Worm (Caenorhabditis elegans) whole organism, L1 larva: ENCODE results near the gene F53F4.18.

Experiments used
- C04F5.9 ChIP-seq: sonication (generic microtip); optimal IDR thresholded peaks from 2 replicates; lab custom pipeline; 2016; ENCODE audit warnings: missing genetic modification characterization, missing compliant biosample characterization
- C16A3.4 ChIP-seq: fragments of 150-350 bp; optimal IDR thresholded peaks from 2 replicates; lab custom pipeline; 2014; ENCODE audit warnings: missing biosample characterization, missing genetic modification characterization
- C34B4.2 ChIP-seq: sonication (generic microtip); optimal IDR thresholded peaks from 2 replicates; lab custom pipeline; 2017; ENCODE audit warnings: mild to moderate bottlenecking, missing genetic modification characterization, missing compliant biosample characterization
- F16B12.6 ChIP-seq: fragments of 150-350 bp; optimal IDR thresholded peaks from 2 replicates; lab custom pipeline; 2014; ENCODE audit warnings: missing biosample characterization, missing genetic modification characterization
- alr-1 ChIP-seq: fragments of 200-800 bp; sonication (Bioruptor generic); optimal IDR thresholded peaks from 2 replicates; lab custom pipeline; 2018; ENCODE audit warnings: borderline replicate concordance, mild to moderate bottlenecking, missing genetic modification characterization, missing compliant biosample characterization
- aly-2 ChIP-seq: fragments of 150-350 bp; optimal IDR thresholded peaks from 2 replicates; lab custom pipeline; 2014; ENCODE audit warnings: missing biosample characterization, missing genetic modification characterization
- ceh-82 ChIP-seq, 3 experiments: fragments of 150-350 bp in 1 of 3; sonication (generic microtip) in 2 of 3; optimal IDR thresholded peaks; 2 replicates each; lab custom pipeline; 2014 to 2017; ENCODE audit warnings: missing biosample characterization in 3 of 3, missing genetic modification characterization in 3 of 3
- ceh-90 ChIP-seq: sonication (generic microtip); optimal IDR thresholded peaks from 2 replicates; lab custom pipeline; 2016; ENCODE audit warnings: missing genetic modification characterization, missing compliant biosample characterization
- dpl-1 ChIP-seq, 3 experiments: fragments of 150-350 bp in 2 of 3; sonication (generic microtip) in 1 of 3; optimal IDR thresholded peaks; 2 replicates each; lab custom pipeline; 2014 to 2017; ENCODE audit warnings: missing biosample characterization in 3 of 3, missing genetic modification characterization in 3 of 3, missing genetic modification reagents in 3 of 3
- efl-1 ChIP-seq, 4 experiments: fragments of 150-350 bp; optimal IDR thresholded peaks in 3 of 4; peaks in 1 of 4; 1 replicate in 1 of 4; 2 replicates in 3 of 4; lab custom pipeline; 2014; ENCODE audit warnings: missing biosample characterization in 2 of 4, missing genetic modification characterization in 2 of 4, missing genetic modification reagents in 2 of 4
- egl-27 ChIP-seq, 2 experiments: fragments of 150-350 bp in 1 of 2; sonication (generic microtip); optimal IDR thresholded peaks; 3 replicates each; lab custom pipeline; 2017 to 2018; ENCODE audit warnings: missing biosample characterization in 2 of 2, missing genetic modification characterization in 2 of 2, missing genetic modification reagents in 2 of 2
- elt-2 ChIP-seq: sonication (generic microtip); optimal IDR thresholded peaks from 2 replicates; lab custom pipeline; 2016; ENCODE audit warnings: missing genetic modification characterization, mild to moderate bottlenecking, inconsistent platforms, missing compliant biosample characterization, missing genetic modification reagents
- fkh-10 ChIP-seq: sonication (generic microtip); optimal IDR thresholded peaks from 2 replicates; lab custom pipeline; 2017; ENCODE audit warnings: missing biosample characterization, missing genetic modification reagents, missing genetic modification characterization
- fkh-4 ChIP-seq: sonication (generic microtip); optimal IDR thresholded peaks from 2 replicates; lab custom pipeline; 2016; ENCODE audit warnings: missing compliant biosample characterization, missing genetic modification characterization, borderline replicate concordance
- fkh-8 ChIP-seq: sonication (generic microtip); optimal IDR thresholded peaks from 2 replicates; lab custom pipeline; 2016; ENCODE audit warnings: mild to moderate bottlenecking, missing genetic modification characterization, missing compliant biosample characterization
- grh-1 ChIP-seq: fragments of 200-800 bp; sonication (Bioruptor generic); IDR thresholded peaks from 2 replicates; pipeline ENCODE4 v1.3.6; 2022; ENCODE audit warnings: missing genetic modification reagents, missing genetic modification characterization, missing compliant biosample characterization
- hlh-4 ChIP-seq: sonication (generic microtip); optimal IDR thresholded peaks from 2 replicates; lab custom pipeline; 2016; ENCODE audit warnings: mild to moderate bottlenecking, missing genetic modification characterization, missing compliant biosample characterization
- isw-1 ChIP-seq: fragments of 200-800 bp; sonication (Bioruptor generic); IDR thresholded peaks from 2 replicates; pipeline ENCODE4 v1.3.6; 2022; ENCODE audit warnings: missing genetic modification characterization, missing compliant biosample characterization
- jun-1 ChIP-seq: fragments of 150-350 bp; optimal IDR thresholded peaks from 2 replicates; lab custom pipeline; 2014; ENCODE audit warnings: missing biosample characterization, missing genetic modification reagents, missing genetic modification characterization
- lin-13 ChIP-seq: fragments of 150-350 bp; optimal IDR thresholded peaks from 2 replicates; lab custom pipeline; 2014; ENCODE audit warnings: missing biosample characterization, missing genetic modification reagents, missing genetic modification characterization
- lin-14 ChIP-seq: fragments of 200-800 bp; sonication (Bioruptor generic); optimal IDR thresholded peaks from 2 replicates; lab custom pipeline; 2018; ENCODE audit warnings: mild to moderate bottlenecking, missing genetic modification characterization, moderate library complexity, missing compliant biosample characterization
- lin-15B ChIP-seq: fragments of 150-350 bp; sonication (generic microtip); optimal IDR thresholded peaks from 3 replicates; lab custom pipeline; 2014; ENCODE audit warnings: missing biosample characterization, missing genetic modification characterization
- lin-35 ChIP-seq, 2 experiments: fragments of 150-350 bp; optimal IDR thresholded peaks; 2 replicates each; lab custom pipeline; 2014; ENCODE audit warnings: missing biosample characterization in 2 of 2, missing genetic modification characterization in 2 of 2, missing genetic modification reagents in 2 of 2
- lin-39 ChIP-seq: fragments of 150-350 bp; optimal IDR thresholded peaks from 2 replicates; lab custom pipeline; 2014; ENCODE audit warnings: missing biosample characterization, missing genetic modification reagents, missing genetic modification characterization
- mdl-1 ChIP-seq, 2 experiments: fragments of 150-350 bp; optimal IDR thresholded peaks; 2 replicates each; lab custom pipeline; 2014 to 2017; ENCODE audit warnings: missing biosample characterization in 2 of 2, missing genetic modification characterization in 2 of 2, inconsistent platforms in 1 of 2
- mef-2 ChIP-seq: fragments of 150-350 bp; optimal IDR thresholded peaks from 2 replicates; lab custom pipeline; 2014; ENCODE audit warnings: missing biosample characterization, missing genetic modification characterization
- nhr-11 ChIP-seq: fragments of 150-350 bp; optimal IDR thresholded peaks from 2 replicates; lab custom pipeline; 2014; ENCODE audit warnings: missing biosample characterization, missing genetic modification characterization
- nhr-19 ChIP-seq: fragments of 200-800 bp; sonication (Bioruptor generic); conservative IDR thresholded peaks from 2 replicates; pipeline ENCODE4 v1.3.6; 2022; ENCODE audit warnings: missing genetic modification characterization, missing compliant biosample characterization
- nhr-237 ChIP-seq: fragments of 150-350 bp; optimal IDR thresholded peaks from 2 replicates; lab custom pipeline; 2014; ENCODE audit warnings: missing biosample characterization, missing genetic modification characterization
- nhr-28 ChIP-seq: fragments of 150-350 bp; optimal IDR thresholded peaks from 2 replicates; lab custom pipeline; 2014; ENCODE audit warnings: missing biosample characterization, missing genetic modification characterization
- nhr-71 ChIP-seq: sonication (generic microtip); optimal IDR thresholded peaks from 2 replicates; lab custom pipeline; 2016; ENCODE audit warnings: mild to moderate bottlenecking, missing genetic modification characterization, moderate library complexity, missing compliant biosample characterization
- nhr-84 ChIP-seq: sonication (generic microtip); optimal IDR thresholded peaks from 2 replicates; lab custom pipeline; 2017; ENCODE audit warnings: missing biosample characterization, missing genetic modification characterization
- nhr-85 ChIP-seq: sonication (generic microtip); peaks from one replicate; lab custom pipeline; 2016; ENCODE audit warnings: missing genetic modification characterization, inconsistent platforms, missing compliant biosample characterization
- nhr-90 ChIP-seq: sonication (generic microtip); optimal IDR thresholded peaks from 2 replicates; lab custom pipeline; 2016; ENCODE audit warnings: mild to moderate bottlenecking, missing genetic modification characterization, missing compliant biosample characterization; ENCODE audit not compliant: poor library complexity
- snu-23 ChIP-seq: sonication (generic microtip); optimal IDR thresholded peaks from 2 replicates; lab custom pipeline; 2016; ENCODE audit warnings: missing genetic modification characterization, missing compliant biosample characterization
- sptf-1 ChIP-seq: fragments of 150-350 bp; optimal IDR thresholded peaks from 2 replicates; lab custom pipeline; 2014; ENCODE audit warnings: missing biosample characterization, missing genetic modification characterization
- sup-37 ChIP-seq: fragments of 200-800 bp; sonication (Bioruptor generic); optimal IDR thresholded peaks from 2 replicates; lab custom pipeline; 2018; ENCODE audit warnings: mild to moderate bottlenecking, missing genetic modification characterization, missing compliant biosample characterization
- swsn-7 ChIP-seq: sonication (generic microtip); optimal IDR thresholded peaks from 2 replicates; lab custom pipeline; 2016; ENCODE audit warnings: missing genetic modification characterization, missing compliant biosample characterization
- tbx-2 ChIP-seq: sonication (generic microtip); optimal IDR thresholded peaks from 2 replicates; lab custom pipeline; 2016; ENCODE audit warnings: missing genetic modification characterization, missing compliant biosample characterization
- unc-30 ChIP-seq: sonication (generic microtip); optimal IDR thresholded peaks from 2 replicates; lab custom pipeline; 2017; ENCODE audit warnings: missing biosample characterization, missing genetic modification characterization
- unc-86 ChIP-seq: sonication (generic microtip); optimal IDR thresholded peaks from 2 replicates; lab custom pipeline; 2016; ENCODE audit warnings: missing genetic modification characterization, missing compliant biosample characterization
- xbp-1 ChIP-seq: sonication (generic microtip); optimal IDR thresholded peaks from 2 replicates; lab custom pipeline; 2016; ENCODE audit warnings: missing genetic modification characterization, missing compliant biosample characterization
- ztf-11 ChIP-seq, 2 experiments: sonication (generic microtip); optimal IDR thresholded peaks; 2 replicates each; lab custom pipeline; 2016 to 2017; ENCODE audit warnings: missing genetic modification characterization in 2 of 2, missing biosample characterization in 1 of 2, missing compliant biosample characterization in 1 of 2
- ztf-4 ChIP-seq: fragments of 150-350 bp; optimal IDR thresholded peaks from 2 replicates; lab custom pipeline; 2014; ENCODE audit warnings: missing biosample characterization, missing genetic modification characterization

F53F4.18 gene

DNA sequence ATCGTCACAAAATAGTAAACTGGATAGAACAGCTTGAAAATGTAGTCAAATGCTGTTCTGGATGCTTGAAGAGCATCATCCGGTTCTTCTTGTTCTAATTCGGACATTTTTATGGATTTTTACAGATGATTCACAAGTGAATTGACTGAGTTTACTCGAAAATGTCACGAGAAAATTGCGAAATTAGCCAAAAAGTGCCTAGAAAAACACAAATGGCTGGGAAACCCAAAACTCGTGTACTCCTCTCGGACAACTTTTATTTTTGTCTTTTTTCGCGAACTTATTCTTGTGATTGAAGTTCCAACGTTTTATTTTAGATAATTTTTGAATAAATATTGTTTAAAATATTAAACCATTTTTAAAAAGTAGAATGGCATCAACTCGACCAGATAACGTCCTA lies 38.3 kb upstream of the F53F4.18 start, which contains the start of the genes C56A3.4 and C56A3.5 (continued):
- TF ChIP-seq egl-27 (tag; optimal IDR thresholded peaks at IDR 0.05; lab: Kevin White, UChicago) (no peak), unc-86 (tag; lab: Kevin White, UChicago) (peak; percentile 27), ztf-11 (tag; optimal IDR thresholded peaks at IDR 0.05; lab: Kevin White, UChicago) (peak in 1 of 2 experiments; percentile 72), ztf-4 (tag; lab: Kevin White, UChicago) (no peak), lin-15B (peak; percentile 48), efl-1 (optimal IDR thresholded peaks at IDR 0.05; lab: Kevin White, UChicago) (peak; percentile 69 to 75), efl-1 (GFP tag; optimal IDR thresholded peaks at IDR 0.05 in 1 of 2; lab: Kevin White, UChicago) (peak; percentile 81 to 96), lin-14 (GFP tag; lab: Kevin White, UChicago) (peak; percentile 70), sup-37 (GFP tag; lab: Kevin White, UChicago) (no peak), jun-1 (tag; lab: Kevin White, UChicago) (peak; percentile 27), ceh-90 (tag; lab: Kevin White, UChicago) (peak; percentile 87), dpl-1 (GFP tag; optimal IDR thresholded peaks at IDR 0.05; lab: Kevin White, UChicago) (peak; percentile 61 to 83 (median 77)), C04F5.9 (tag; lab: Kevin White, UChicago) (peak; percentile 8), grh-1 (no peak), alr-1 (no peak), nhr-237 (tag; lab: Kevin White, UChicago) (no peak), C34B4.2 (no peak), unc-30 (tag; lab: Kevin White, UChicago) (no peak), nhr-90 (tag; lab: Kevin White, UChicago) (peak; percentile 57), C16A3.4 (tag; lab: Kevin White, UChicago) (peak; percentile 24), nhr-71 (tag; lab: Kevin White, UChicago) (peak; percentile 74), hlh-4 (tag; lab: Kevin White, UChicago) (no peak), nhr-85 (tag; lab: Kevin White, UChicago) (peak; percentile 79), nhr-28 (tag; lab: Kevin White, UChicago) (no peak), swsn-7 (tag; lab: Kevin White, UChicago) (peak; percentile 50), lin-39 (tag; lab: Kevin White, UChicago) (no peak), xbp-1 (tag; lab: Kevin White, UChicago) (peak; percentile 58), nhr-84 (tag; lab: Kevin White, UChicago) (no peak), snu-23 (GFP tag; lab: Kevin White, UChicago) (peak; percentile 62), mef-2 (no peak), fkh-4 (tag; lab: Kevin White, UChicago) (peak; percentile 67), lin-35 (GFP tag; optimal IDR thresholded peaks at IDR 0.05; lab: Kevin White, UChicago) (peak; percentile 73), ceh-82 (tag; optimal IDR thresholded peaks at IDR 0.05; lab: Kevin White, UChicago) (peak; percentile 19 to 60 (median 39)), fkh-8 (tag; lab: Kevin White, UChicago) (peak; percentile 68), tbx-2 (tag; lab: Kevin White, UChicago) (peak; percentile 62), lin-13 (GFP tag; lab: Kevin White, UChicago) (peak; percentile 15), elt-2 (peak; percentile 32), fkh-10 (GFP tag; lab: Kevin White, UChicago) (no peak), isw-1 (GFP tag; lab: Robert Waterston, UW) (peak; percentile 62), sptf-1 (tag; lab: Kevin White, UChicago) (no peak), nhr-19 (GFP tag; lab: Robert Waterston, UW) (peak; percentile 65), aly-2 (tag; lab: Kevin White, UChicago) (no peak), nhr-11 (tag; lab: Kevin White, UChicago) (no peak), mdl-1 (tag; optimal IDR thresholded peaks at IDR 0.05; lab: Kevin White, UChicago) (peak in 1 of 2 experiments; percentile 50), F16B12.6 (tag; lab: Kevin White, UChicago) (peak; percentile 17)
